Fruit fly (Drosophila melanogaster) whole organism: ENCODE measurements around the gene CG14613.

ENCODE experiments used
- CG8478 ChIP-seq: fragments of >200 bp; optimal IDR thresholded peaks from 2 replicates; lab custom pipeline; 2018; ENCODE audit warnings: inconsistent platforms
- EcR ChIP-seq, 2 experiments: fragments of >200 bp; optimal IDR thresholded peaks; 2 replicates each; lab custom pipeline; 2017; ENCODE audit warnings: missing biosample characterization in 2 of 2, missing genetic modification characterization in 2 of 2, missing genetic modification reagents in 2 of 2

DNA sequence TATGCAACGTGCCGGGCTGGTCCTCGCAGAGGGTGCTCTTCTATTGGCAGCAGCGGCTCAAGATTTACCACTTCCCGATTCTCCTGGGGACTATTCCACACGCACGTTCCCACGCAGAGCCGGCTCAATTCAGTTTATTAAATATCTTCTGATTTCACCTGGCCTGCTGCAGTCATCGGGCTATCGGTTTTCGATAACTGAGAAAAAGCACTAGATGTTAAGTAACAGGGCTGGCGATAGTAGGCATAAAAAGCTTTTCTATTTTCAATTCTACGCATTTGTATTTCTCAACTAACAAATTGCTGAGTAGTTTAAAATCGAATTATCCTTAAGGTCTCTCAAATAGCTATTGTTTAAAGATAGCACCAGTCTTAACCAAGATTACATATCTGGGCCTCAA lies at the start of gene CG14613:
- TF ChIP-seq EcR (GFP tag; optimal IDR thresholded peaks at IDR 0.05; lab: Kevin White, UChicago): no peak
- no peak for TF ChIP-seq CG8478
